Worm (Caenorhabditis elegans) whole organism, mixed stage, embryonic: ENCODE results near the gene srbc-2.

Experiments used
- blmp-1 ChIP-seq: fragments of 150-350 bp; optimal IDR thresholded peaks from 2 replicates; lab custom pipeline; 2014; ENCODE audit warnings: missing biosample characterization, missing genetic modification characterization
- ceh-39 ChIP-seq: fragments of 150-350 bp; optimal IDR thresholded peaks from 2 replicates; lab custom pipeline; 2014; ENCODE audit warnings: missing biosample characterization, missing genetic modification characterization
- ceh-83 ChIP-seq: fragments of 200-800 bp; sonication (Bioruptor generic); optimal IDR thresholded peaks from 2 replicates; lab custom pipeline; 2018; ENCODE audit warnings: mild to moderate bottlenecking, missing genetic modification characterization, missing compliant biosample characterization
- cnd-1 ChIP-seq: fragments of 200-800 bp; sonication (Bioruptor generic); optimal IDR thresholded peaks from 2 replicates; lab custom pipeline; 2018; ENCODE audit warnings: mild to moderate bottlenecking, missing genetic modification characterization, missing compliant biosample characterization
- drap-1 ChIP-seq: fragments of 200-800 bp; sonication (Bioruptor generic); optimal IDR thresholded peaks from 3 replicates; lab custom pipeline; 2018; ENCODE audit warnings: mild to moderate bottlenecking, missing genetic modification characterization, missing compliant biosample characterization
- elt-3 ChIP-seq: fragments of 150-350 bp; optimal IDR thresholded peaks from 2 replicates; lab custom pipeline; 2014; ENCODE audit warnings: missing biosample characterization, missing genetic modification characterization
- flh-1 ChIP-seq: fragments of 200-800 bp; sonication (Bioruptor generic); optimal IDR thresholded peaks from 2 replicates; lab custom pipeline; 2018; ENCODE audit warnings: mild to moderate bottlenecking, missing genetic modification characterization, moderate library complexity, missing compliant biosample characterization
- ham-2 ChIP-seq: fragments of 200-800 bp; sonication (Bioruptor generic); optimal IDR thresholded peaks from 2 replicates; lab custom pipeline; 2018; ENCODE audit warnings: mild to moderate bottlenecking, missing genetic modification characterization, missing compliant biosample characterization
- hlh-1 ChIP-seq: fragments of 150-350 bp; optimal IDR thresholded peaks from 2 replicates; lab custom pipeline; 2014; ENCODE audit warnings: missing biosample characterization, missing genetic modification reagents, missing genetic modification characterization
- lin-13 ChIP-seq: fragments of 150-350 bp; optimal IDR thresholded peaks from 2 replicates; lab custom pipeline; 2014; ENCODE audit warnings: missing biosample characterization, missing genetic modification characterization
- lin-32 ChIP-seq: fragments of 200-800 bp; sonication (Bioruptor generic); optimal IDR thresholded peaks from 2 replicates; lab custom pipeline; 2018; ENCODE audit warnings: mild to moderate bottlenecking, missing genetic modification characterization, missing compliant biosample characterization
- mab-5 ChIP-seq: fragments of 150-350 bp; optimal IDR thresholded peaks from 2 replicates; lab custom pipeline; 2014; ENCODE audit warnings: missing biosample characterization, missing genetic modification characterization
- mls-2 ChIP-seq: sonication (generic microtip); optimal IDR thresholded peaks from 2 replicates; lab custom pipeline; 2016; ENCODE audit warnings: mild to moderate bottlenecking, missing genetic modification characterization, moderate library complexity, missing compliant biosample characterization
- nhr-2 ChIP-seq: fragments of 150-350 bp; optimal IDR thresholded peaks from 2 replicates; lab custom pipeline; 2014; ENCODE audit warnings: missing biosample characterization, missing genetic modification characterization
- nhr-237 ChIP-seq: fragments of 150-350 bp; optimal IDR thresholded peaks from 2 replicates; lab custom pipeline; 2014; ENCODE audit warnings: missing biosample characterization, missing genetic modification characterization
- nhr-76 ChIP-seq: sonication (generic microtip); optimal IDR thresholded peaks from 2 replicates; lab custom pipeline; 2017; ENCODE audit warnings: missing biosample characterization, missing genetic modification characterization
- pha-4 ChIP-seq: fragments of 150-350 bp; optimal IDR thresholded peaks from 2 replicates; lab custom pipeline; 2018; ENCODE audit warnings: missing biosample characterization, missing genetic modification reagents, missing genetic modification characterization
- sem-2 ChIP-seq: fragments of 200-800 bp; sonication (Bioruptor generic); optimal IDR thresholded peaks from 2 replicates; lab custom pipeline; 2018; ENCODE audit warnings: mild to moderate bottlenecking, missing genetic modification characterization, missing compliant biosample characterization
- snpc-4 ChIP-seq: fragments of 150-350 bp; optimal IDR thresholded peaks from 2 replicates; lab custom pipeline; 2014; ENCODE audit warnings: missing biosample characterization, missing genetic modification characterization
- tbx-8 ChIP-seq: fragments of 200-800 bp; sonication (Bioruptor generic); optimal IDR thresholded peaks from 2 replicates; lab custom pipeline; 2018; ENCODE audit warnings: mild to moderate bottlenecking, missing genetic modification characterization, moderate library complexity, missing compliant biosample characterization
- unc-39 ChIP-seq: fragments of 150-350 bp; optimal IDR thresholded peaks from 2 replicates; lab custom pipeline; 2014; ENCODE audit warnings: missing biosample characterization, missing genetic modification characterization
- unc-62 ChIP-seq: fragments of 150-350 bp; optimal IDR thresholded peaks from 2 replicates; lab custom pipeline; 2014; ENCODE audit warnings: missing biosample characterization, missing genetic modification reagents, missing genetic modification characterization

The srbc-2 gene

ce11 chrV:3333334-3333733, 43.5 kb downstream of the srbc-2 start, which contains the start of gene C17B7.5:
TSS of gene C17B7.5 (plus strand) at chrV:3333634.
- TF ChIP-seq unc-39 (tag; lab: Kevin White, UChicago) (no peak), cnd-1 (no peak), nhr-237 (no peak), mls-2 (tag; lab: Kevin White, UChicago) (no peak), flh-1 (GFP tag; lab: Kevin White, UChicago) (no peak), ceh-83 (no peak), unc-62 (no peak), tbx-8 (GFP tag; lab: Kevin White, UChicago) (no peak), pha-4 (tag; lab: Kevin White, UChicago) (no peak), elt-3 (tag; lab: Kevin White, UChicago) (no peak), nhr-76 (tag; lab: Kevin White, UChicago) (no peak), nhr-2 (no peak), drap-1 (GFP tag; lab: Kevin White, UChicago) (no peak)

- TF ChIP-seq snpc-4 (tag; lab: Kevin White, UChicago) (no peak), ham-2 (GFP tag; lab: Kevin White, UChicago) (no peak), sem-2 (GFP tag; lab: Kevin White, UChicago) (no peak), lin-13 (no peak), tbx-8 (GFP tag; lab: Kevin White, UChicago) (no peak), mab-5 (tag; lab: Kevin White, UChicago) (no peak), ceh-83 (no peak), pha-4 (tag; lab: Kevin White, UChicago) (no peak), hlh-1 (tag; lab: Kevin White, UChicago) (no peak), lin-32 (GFP tag; lab: Kevin White, UChicago) (no peak), cnd-1 (no peak), unc-62 (no peak), flh-1 (GFP tag; lab: Kevin White, UChicago) (no peak), ceh-39 (tag; lab: Kevin White, UChicago) (no peak), drap-1 (GFP tag; lab: Kevin White, UChicago) (no peak), nhr-76 (tag; lab: Kevin White, UChicago) (no peak), blmp-1 (no peak)
These were observed 44.9 kb downstream of the srbc-2 start, which contains the start of gene C17B7.9 for ce11 chrV:3332023-3332422. TSS of gene C17B7.9 (minus strand) at chrV:3332123.
